Worm (Caenorhabditis elegans) whole organism, dauer: Measurements from ENCODE around the gene trpp-1.

ENCODE experiments used
- unc-62 ChIP-seq: sonication (generic microtip); optimal IDR thresholded peaks from 2 replicates; lab custom pipeline; 2017; ENCODE audit warnings: missing biosample characterization, missing genetic modification reagents, missing genetic modification characterization

The trpp-1 gene

DNA sequence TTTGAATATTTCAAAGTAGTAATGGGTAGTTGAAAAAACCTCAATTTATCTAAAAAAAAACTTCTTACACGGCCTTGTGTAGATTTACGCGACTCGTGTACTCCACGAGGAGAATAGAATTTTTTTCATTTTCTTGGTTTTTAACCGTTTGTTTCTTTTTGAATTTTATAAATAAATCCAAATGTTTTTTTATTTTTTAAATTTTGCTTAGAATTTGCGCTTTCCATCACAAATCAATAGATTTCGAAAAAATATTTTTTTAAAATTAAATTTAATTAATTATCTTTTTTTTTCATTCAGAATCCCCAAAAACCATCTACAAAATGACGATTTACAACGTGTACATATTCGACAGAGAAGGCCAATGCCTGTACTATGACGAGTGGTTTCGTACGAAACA is at the start of gene trpp-1:
trpp-1 (plus strand) TSS at position 301 of the 400 bp plus-strand sequence.
- no peak for TF ChIP-seq unc-62

DNA sequence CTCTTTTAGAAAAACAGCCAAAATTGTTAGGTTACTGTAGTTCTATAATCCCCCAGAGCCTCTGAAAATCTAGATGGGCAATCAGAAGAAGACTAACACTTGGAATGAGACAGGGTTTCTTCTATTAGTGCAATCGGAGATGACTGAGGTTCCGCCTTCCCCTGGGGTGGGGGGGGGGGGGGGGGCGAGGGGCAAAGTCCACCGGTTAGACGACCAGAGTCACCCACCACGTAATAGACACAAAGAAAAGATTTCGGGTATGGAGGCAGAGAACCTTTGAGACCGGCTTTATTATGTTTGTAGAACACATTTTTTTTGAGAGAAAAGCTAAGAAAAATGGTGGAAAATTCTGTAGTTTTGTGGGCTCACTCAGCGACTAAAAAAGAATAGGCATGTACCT is 49.2 kb upstream of the trpp-1 start:
- no peak for TF ChIP-seq unc-62

DNA sequence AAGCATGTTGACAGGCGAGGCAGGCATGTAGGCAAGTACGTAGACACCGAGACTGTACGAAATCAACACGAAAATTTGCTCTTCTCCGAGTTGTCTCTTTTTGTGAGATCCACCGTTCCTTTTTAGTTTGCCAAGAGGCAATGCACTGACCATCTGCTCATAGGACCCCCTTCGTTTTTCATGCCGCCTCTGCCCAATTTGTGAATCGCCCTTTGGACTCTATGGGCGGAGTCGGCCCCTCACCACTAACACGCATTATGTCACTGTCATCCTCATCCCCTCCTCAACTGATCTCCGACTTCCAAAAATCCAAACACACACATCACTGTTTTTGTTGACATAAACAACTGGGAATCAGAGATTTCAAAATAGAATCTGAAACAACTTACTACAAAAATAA is 47.5 kb upstream of the trpp-1 start:
- no peak for TF ChIP-seq unc-62

DNA sequence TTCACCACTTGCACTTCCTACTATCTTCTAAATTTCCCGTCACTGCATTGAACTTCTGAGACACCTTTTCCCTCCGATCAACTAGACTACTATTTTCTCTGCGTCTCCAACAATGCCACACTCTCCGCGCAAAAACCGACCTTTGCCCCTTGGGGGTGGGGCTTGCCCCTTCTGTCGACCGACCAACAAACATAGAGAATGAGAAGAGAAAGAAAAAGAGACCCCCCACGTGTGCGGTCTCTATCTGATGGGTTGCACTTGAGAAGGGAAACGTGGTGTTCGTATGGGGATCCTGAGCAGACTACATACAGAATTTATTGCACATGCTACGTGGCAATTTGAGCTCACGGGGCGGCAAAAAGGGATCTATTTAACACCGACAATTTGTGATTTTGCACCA is 46.2 kb upstream of the trpp-1 start:
- TF ChIP-seq unc-62, result no peak

DNA sequence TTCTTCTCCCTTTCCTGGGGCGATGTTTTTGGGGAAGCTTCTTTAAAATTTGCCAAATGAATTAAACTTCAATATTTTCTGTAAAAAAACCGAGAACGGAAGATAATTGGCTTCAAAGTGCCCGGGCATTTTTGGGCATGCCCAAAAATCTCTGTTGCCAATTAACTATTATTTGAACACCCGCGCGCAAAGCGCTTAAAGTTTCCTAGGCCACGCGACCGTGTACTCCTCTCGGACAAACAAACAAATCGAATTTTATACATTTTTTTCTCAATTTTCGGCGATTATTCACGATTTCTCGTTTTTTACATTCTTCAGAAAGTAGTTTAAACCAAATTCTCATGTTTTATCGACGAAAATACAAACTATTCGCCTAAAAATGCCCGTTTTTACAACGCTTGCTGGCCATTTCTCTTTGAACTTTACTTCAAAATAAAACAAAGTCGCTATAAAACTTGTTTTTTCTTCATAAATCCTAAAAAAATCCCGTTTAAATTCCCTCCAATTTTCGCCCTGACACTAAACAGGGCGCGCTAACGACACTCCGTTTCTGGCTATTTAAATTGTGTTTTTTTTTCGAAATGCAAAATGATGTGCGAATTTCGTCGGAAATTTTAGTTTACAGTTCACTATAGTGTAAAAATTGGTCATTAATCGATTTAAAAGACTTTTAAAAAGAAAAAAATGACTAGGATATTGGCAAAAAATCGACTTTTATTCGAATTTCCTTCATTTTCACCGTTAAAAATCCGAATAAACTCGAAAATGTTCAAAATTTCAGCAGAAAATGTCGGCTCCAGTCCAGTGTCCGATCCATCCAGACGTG is 45.1 kb upstream of the trpp-1 start, which contains the start of gene ttb-1:
ttb-1 (plus strand) TSS at position 776 of the 826 bp plus-strand sequence.
- TF ChIP-seq unc-62, result no peak

DNA sequence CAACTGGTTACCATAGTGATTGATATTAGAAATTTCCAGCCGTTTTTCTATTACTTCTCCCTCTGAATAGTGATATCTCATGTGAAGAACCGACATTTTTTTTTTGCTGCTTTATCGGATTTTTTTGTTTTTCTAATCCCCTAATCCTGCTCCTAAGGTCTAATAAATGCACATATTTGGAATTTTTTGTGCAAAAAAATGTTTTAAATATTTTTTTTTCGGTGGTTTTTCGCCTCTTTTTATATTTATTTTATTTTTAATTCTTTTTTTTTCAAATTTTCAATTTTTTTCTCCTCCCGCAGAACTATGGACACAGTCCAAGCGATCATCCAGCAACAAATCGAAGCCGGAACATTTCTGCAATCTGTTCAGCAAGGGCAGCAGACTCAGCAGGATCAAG is 34.7 kb upstream of the trpp-1 start, which contains the start of gene Y108G3AL.2:
Y108G3AL.2 (plus strand) TSS at position 301 of the 400 bp plus-strand sequence.
- TF ChIP-seq unc-62, result no peak

DNA sequence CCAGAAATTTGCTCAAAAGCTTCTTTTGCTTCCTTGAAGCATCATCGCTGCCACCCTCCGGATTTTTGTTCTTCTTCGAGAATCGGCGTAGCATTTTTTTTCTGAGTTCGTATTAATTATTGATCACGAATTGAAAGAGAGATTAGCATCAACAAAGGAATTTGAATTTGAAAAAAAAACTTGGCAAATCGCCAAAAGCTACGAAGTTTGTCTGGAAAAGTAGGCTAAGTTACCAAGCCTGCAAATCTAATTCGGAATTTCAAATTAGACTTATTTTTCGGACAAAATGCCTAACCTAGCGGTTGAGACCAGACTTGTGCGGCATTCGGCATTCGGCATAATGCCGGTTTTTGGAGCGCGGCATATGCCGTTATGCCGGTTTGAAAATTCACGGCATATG is 29.3 kb upstream of the trpp-1 start, which contains the start of gene cfap-36:
cfap-36 (minus strand) TSS at position 101 of the 400 bp plus-strand sequence.
- TF ChIP-seq unc-62, result no peak

DNA sequence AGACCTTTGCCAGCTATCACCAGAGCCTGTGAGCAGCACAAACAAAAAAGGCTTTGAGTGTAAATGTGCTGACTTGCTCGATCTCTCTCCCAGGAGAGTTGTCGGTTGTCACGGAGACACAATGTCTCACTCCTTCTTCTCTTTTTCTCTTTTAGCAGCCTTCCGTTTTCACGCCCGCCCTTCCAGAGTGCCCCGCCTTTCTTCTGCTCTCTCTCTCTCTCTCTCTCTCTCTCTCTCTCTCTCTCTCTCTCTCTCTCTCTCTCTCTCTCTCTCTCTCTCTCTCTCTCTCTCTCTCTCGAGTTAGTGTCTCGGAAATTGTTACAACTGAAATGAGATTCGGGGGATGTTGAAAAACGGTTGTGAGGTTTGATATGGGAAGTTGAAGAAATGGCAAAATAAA is 28.0 kb upstream of the trpp-1 start:
- TF ChIP-seq unc-62, result no peak

DNA sequence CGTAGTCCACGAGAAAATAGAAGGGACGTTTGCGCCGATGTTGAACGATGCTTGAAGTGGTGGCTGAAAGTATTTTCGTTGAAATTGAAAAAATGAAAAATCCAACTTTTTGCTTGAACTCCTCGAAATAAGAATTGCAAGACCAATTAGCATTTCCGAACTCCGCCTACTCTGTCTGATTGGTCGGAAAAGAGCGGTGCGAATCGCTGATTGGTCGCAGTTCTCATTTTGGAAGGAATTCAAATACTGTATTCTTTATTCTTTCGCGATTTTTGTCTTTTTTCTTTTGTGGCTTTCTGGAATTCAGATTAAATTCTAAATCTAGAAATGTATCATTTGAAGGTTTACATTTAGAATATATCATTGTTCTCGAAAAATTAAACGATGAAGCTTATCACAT is 26.9 kb upstream of the trpp-1 start:
- TF ChIP-seq unc-62, result no peak

DNA sequence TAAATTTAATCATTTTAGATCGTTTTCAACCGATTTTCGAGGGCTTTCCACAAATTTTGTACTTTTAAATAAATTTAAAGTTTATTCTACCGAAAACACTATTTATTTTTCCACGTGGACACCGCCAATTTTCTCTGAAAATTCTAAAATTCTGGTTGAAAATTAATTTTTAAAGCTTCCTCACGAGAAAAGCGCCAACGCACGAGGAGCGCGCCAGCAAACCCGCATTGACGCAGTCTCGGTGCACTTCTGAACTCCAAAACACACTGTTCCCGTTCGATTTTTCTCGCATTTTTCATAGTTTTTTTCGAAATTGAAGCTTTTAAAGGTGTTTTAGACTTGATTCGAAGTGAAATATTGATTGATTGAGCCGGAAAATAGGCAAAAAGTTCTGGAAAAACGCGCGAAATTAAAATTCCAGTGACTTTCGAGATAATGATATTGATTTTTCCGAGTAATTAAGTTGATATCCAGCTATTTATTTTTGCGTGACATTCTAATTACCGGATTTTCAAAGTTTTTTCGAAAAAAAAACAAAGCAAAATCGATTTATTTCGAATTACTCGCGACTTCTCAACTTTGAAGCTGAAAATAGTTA is 24.4 kb upstream of the trpp-1 start, which contains the start of gene cul-3:
cul-3 (plus strand) TSS at position 548 of the 598 bp plus-strand sequence.
- no peak for TF ChIP-seq unc-62

DNA sequence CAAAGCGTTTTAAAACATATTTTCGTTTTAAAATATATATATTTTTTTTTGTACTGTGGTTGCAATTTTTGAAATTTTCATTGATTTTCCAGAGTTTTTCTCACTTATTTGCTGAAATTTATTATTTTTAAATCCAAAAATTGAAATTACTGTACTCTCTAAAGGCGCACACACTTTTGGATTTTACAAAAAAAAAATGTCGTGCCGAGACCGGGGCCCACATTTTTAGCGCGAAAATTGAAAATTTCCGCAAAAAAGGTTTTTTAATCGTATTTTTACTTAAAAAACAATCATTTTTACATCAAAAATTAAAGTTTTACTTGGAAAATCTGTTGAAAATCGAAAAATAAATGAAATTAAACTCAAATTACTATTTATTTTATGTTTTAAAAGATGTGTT is 16.3 kb upstream of the trpp-1 start:
- TF ChIP-seq unc-62, result no peak

DNA sequence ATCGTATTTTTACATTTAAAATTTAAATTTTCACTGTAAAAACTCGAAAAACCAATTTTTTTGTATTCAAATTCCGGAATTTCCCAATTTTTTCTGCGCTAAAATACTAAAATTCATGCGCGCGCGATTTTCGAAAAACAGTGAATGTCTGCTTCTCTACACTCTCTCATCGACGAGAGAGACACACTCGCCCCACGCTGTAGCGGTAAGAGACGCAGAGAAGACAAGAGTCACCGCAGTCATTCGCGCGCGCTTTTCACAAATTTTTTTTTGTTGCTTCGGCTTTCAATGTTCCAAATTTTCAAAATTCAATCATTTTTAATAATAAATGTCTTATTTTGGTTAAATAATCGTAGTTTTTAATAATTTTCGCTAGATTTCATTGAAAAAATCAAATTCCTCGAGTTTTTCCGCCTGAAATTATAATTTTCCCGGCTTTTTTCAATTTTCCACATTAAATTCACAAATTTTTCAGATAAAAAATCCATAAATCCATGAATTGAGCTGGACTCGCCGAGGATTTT is 15.6 kb upstream of the trpp-1 start, which contains the start of gene arid-1:
arid-1 (plus strand) TSS at position 474 of the 524 bp plus-strand sequence.
- TF ChIP-seq unc-62, result no peak

DNA sequence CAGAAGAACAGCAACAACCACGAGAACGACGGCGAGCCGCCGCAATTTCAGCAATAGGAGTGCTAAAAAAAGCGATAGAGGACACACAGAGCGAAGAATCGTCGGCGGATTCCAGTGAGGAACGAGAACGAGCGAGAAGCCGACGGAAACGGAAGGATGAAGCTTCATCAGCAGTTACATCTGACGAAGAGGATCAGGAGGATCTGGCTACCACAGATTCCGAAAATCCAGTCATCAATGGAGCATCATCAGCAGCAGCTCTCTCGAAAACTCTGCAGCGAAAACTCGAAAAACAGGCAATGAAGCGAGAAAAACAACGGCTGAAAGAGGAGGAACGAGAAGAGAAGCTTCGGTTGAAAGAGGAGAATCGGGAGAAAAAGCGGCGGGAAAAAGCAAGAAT is 12.0 kb upstream of the trpp-1 start:
- no peak for TF ChIP-seq unc-62

DNA sequence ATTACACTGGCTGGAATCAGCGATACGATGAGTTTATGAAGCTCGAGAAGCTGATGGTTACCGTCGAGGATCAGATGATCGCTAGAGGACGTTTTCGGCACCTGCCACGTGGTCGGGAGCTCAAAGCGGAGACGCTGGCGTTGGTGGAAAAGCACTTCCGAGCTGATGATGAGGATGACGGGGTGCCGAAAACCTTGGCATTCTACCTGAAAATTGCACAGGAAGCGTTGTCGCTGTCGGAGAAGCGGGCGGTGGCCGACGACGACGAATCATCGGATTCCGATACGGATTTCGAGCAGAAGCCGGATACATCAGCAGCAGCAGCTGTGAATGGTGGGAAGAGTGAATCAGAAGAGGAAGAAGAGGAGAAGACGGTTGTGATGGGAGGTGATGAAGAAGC is 6.6 kb upstream of the trpp-1 start:
- no peak for TF ChIP-seq unc-62

DNA sequence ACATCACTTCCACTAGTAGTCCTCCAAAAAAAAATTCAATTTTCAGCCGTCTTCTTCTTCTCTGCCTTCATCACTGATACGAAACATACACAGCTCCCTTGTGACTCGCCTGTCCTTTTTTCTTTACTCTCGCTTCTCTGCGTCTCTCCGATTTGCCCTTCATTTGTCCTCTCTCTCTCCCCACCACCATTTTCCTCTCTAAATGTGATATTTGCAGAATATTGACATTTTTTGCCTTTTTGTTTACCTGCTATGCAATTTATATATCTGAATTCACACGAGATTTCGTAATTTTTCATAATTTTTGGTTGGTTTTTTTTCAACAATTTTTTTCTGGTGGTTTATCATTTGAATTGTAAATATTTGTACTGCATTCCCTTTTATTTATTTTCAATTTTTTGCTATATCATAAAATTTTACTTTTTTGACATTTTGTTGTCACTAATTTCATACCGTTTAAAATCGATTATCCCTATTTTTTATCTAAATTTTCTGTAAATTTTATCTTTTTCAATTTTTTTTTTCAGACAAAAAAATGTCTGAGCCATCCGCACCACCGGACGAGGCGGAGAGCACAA is 2.5 kb downstream of the trpp-1 start, which contains the start of gene lec-12:
lec-12 (plus strand) TSS at position 528 of the 578 bp plus-strand sequence.
- no peak for TF ChIP-seq unc-62

DNA sequence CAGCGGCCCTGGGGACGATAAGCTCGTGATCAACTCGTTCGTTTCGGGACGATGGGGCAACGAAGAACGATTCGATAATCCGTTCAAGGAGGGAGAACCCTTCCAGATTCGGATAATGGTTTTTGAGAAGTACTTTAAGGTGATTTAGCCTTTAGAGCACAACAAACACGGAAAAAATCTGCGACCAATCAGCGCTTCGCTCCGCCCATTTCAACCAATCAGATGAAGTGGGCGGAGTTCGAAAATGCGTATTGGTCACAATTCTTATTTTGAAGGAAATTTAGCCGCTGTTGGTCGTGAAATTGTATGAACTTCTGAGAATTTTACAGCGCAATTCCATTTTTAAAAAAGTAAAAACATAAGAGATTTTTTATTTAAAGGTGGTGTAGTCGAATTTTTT is 5.4 kb downstream of the trpp-1 start:
- TF ChIP-seq unc-62, result no peak
